Fruit fly (Drosophila melanogaster) whole organism, embryonic: ENCODE measurements around the gene CG3198.

Experiments
- Asciz ChIP-seq: fragments of 200-800 bp; sonication (Bioruptor generic); optimal IDR thresholded peaks from 2 replicates; lab custom pipeline; 2017; ENCODE audit warnings: missing biosample characterization, mild to moderate bottlenecking, missing genetic modification characterization, missing genetic modification reagents
- Atf-2 ChIP-seq: fragments of 200-800 bp; sonication (Bioruptor generic); optimal IDR thresholded peaks from 2 replicates; lab custom pipeline; 2016; ENCODE audit warnings: missing biosample characterization, missing genetic modification characterization
- Bdp1 ChIP-seq: fragments of 200-800 bp; sonication (Bioruptor generic); optimal IDR thresholded peaks from 3 replicates; lab custom pipeline; 2016; ENCODE audit warnings: missing biosample characterization, missing genetic modification characterization
- Blimp-1 ChIP-seq: fragments of 200-800 bp; sonication (Bioruptor generic); optimal IDR thresholded peaks from 3 replicates; lab custom pipeline; 2018; ENCODE audit warnings: missing biosample characterization, missing genetic modification characterization, mild to moderate bottlenecking, moderate library complexity, missing genetic modification reagents
- CG10267 ChIP-seq: fragments of 200-800 bp; sonication (Bioruptor generic); optimal IDR thresholded peaks from 2 replicates; lab custom pipeline; 2018; ENCODE audit warnings: missing biosample characterization, mild to moderate bottlenecking, missing genetic modification characterization, moderate library complexity
- CG11093 ChIP-seq: fragments of 200-800 bp; sonication (Bioruptor generic); IDR thresholded peaks from 3 replicates; pipeline ENCODE4 v1.3.6; 2022; ENCODE audit warnings: missing biosample characterization, missing genetic modification characterization
- CG11504 ChIP-seq: fragments of 200-800 bp; sonication (Bioruptor generic); optimal IDR thresholded peaks from 3 replicates; lab custom pipeline; 2019; ENCODE audit warnings: missing biosample characterization, mild to moderate bottlenecking, missing genetic modification characterization, moderate library complexity
- CG13287 ChIP-seq: fragments of 200-800 bp; sonication (Bioruptor generic); IDR thresholded peaks from 2 replicates; pipeline ENCODE4 v1.3.6; 2022; ENCODE audit warnings: missing biosample characterization, missing genetic modification characterization; ENCODE audit not compliant: partially characterized antibody
- CG13296 ChIP-seq: fragments of 200-800 bp; sonication (Bioruptor generic); optimal IDR thresholded peaks from 3 replicates; lab custom pipeline; 2018; ENCODE audit warnings: missing biosample characterization, mild to moderate bottlenecking, missing genetic modification characterization
- CG13624 ChIP-seq: fragments of 200-800 bp; sonication (Bioruptor generic); optimal IDR thresholded peaks from 2 replicates; lab custom pipeline; 2016; ENCODE audit warnings: missing biosample characterization, missing genetic modification characterization
- CG14710 ChIP-seq: fragments of 200-800 bp; sonication (Bioruptor generic); optimal IDR thresholded peaks from 3 replicates; lab custom pipeline; 2019; ENCODE audit warnings: missing biosample characterization, mild to moderate bottlenecking, missing genetic modification characterization, moderate library complexity
- CG15073 ChIP-seq: fragments of 200-800 bp; sonication (Bioruptor generic); optimal IDR thresholded peaks from 2 replicates; lab custom pipeline; 2016; ENCODE audit warnings: missing biosample characterization, missing genetic modification characterization
- CG17385 ChIP-seq: fragments of 200-800 bp; sonication (Bioruptor generic); optimal IDR thresholded peaks from 3 replicates; lab custom pipeline; 2018; ENCODE audit warnings: missing biosample characterization, mild to moderate bottlenecking, missing genetic modification characterization
- CG17802 ChIP-seq: fragments of 200-800 bp; sonication (Bioruptor generic); optimal IDR thresholded peaks from 2 replicates; lab custom pipeline; 2018; ENCODE audit warnings: missing biosample characterization, mild to moderate bottlenecking, missing genetic modification characterization, moderate library complexity
- CG30431 ChIP-seq: fragments of 200-800 bp; sonication (Bioruptor generic); optimal IDR thresholded peaks from 2 replicates; lab custom pipeline; 2017; ENCODE audit warnings: missing biosample characterization, missing genetic modification characterization
- CG32767 ChIP-seq: fragments of 200-800 bp; sonication (Bioruptor generic); IDR thresholded peaks from 2 replicates; pipeline ENCODE4 v1.3.6; 2022; ENCODE audit warnings: missing biosample characterization, missing genetic modification characterization
- CG32772 ChIP-seq: fragments of 200-800 bp; sonication (Bioruptor generic); IDR thresholded peaks from 2 replicates; pipeline ENCODE4 v1.3.6; 2022; ENCODE audit warnings: missing biosample characterization, missing genetic modification characterization
- CG4617 ChIP-seq: fragments of 200-800 bp; sonication (Bioruptor generic); optimal IDR thresholded peaks from 3 replicates; lab custom pipeline; 2016; ENCODE audit warnings: missing biosample characterization, missing genetic modification characterization, borderline replicate concordance
- CG6689 ChIP-seq: fragments of 200-800 bp; sonication (Bioruptor generic); IDR thresholded peaks from 2 replicates; pipeline ENCODE4 v1.3.6; 2022; ENCODE audit warnings: missing biosample characterization, missing genetic modification characterization
- CG6765 ChIP-seq: fragments of 200-800 bp; sonication (Bioruptor generic); optimal IDR thresholded peaks from 3 replicates; lab custom pipeline; 2017; ENCODE audit warnings: missing biosample characterization, mild to moderate bottlenecking, missing genetic modification characterization
- CG7357 ChIP-seq: fragments of 200-800 bp; sonication (Bioruptor generic); IDR thresholded peaks from 3 replicates; pipeline ENCODE4 v1.3.6; 2022; ENCODE audit warnings: missing biosample characterization, missing genetic modification characterization
- CG8944 ChIP-seq: fragments of 200-800 bp; sonication (Bioruptor generic); optimal IDR thresholded peaks from 3 replicates; lab custom pipeline; 2016; ENCODE audit warnings: missing biosample characterization, missing genetic modification characterization
- Dip2 ChIP-seq: fragments of 200-800 bp; sonication (Bioruptor generic); IDR thresholded peaks from 2 replicates; pipeline ENCODE4 v1.3.6; 2022; ENCODE audit warnings: missing biosample characterization, missing genetic modification characterization
- ERR ChIP-seq: fragments of 200-800 bp; sonication (Bioruptor generic); optimal IDR thresholded peaks from 2 replicates; lab custom pipeline; 2016; ENCODE audit warnings: missing biosample characterization, missing genetic modification characterization
- HLH54F ChIP-seq: fragments of 200-800 bp; sonication (Bioruptor generic); optimal IDR thresholded peaks from 3 replicates; lab custom pipeline; 2016; ENCODE audit warnings: missing biosample characterization, missing genetic modification characterization
- Oli ChIP-seq: fragments of 200-800 bp; sonication (Bioruptor generic); optimal IDR thresholded peaks from 2 replicates; lab custom pipeline; 2018; ENCODE audit warnings: missing biosample characterization, mild to moderate bottlenecking, missing genetic modification characterization, moderate library complexity
- Sox100B ChIP-seq: fragments of 200-800 bp; sonication (Bioruptor generic); optimal IDR thresholded peaks from 3 replicates; lab custom pipeline; 2018; ENCODE audit warnings: missing biosample characterization, mild to moderate bottlenecking, missing genetic modification characterization
- Vsx1 ChIP-seq: fragments of 200-800 bp; sonication (Bioruptor generic); optimal IDR thresholded peaks from 2 replicates; lab custom pipeline; 2017; ENCODE audit warnings: missing biosample characterization, mild to moderate bottlenecking, missing genetic modification characterization, missing genetic modification reagents
- ac ChIP-seq: fragments of 200-800 bp; sonication (Bioruptor generic); optimal IDR thresholded peaks from 3 replicates; lab custom pipeline; 2017; ENCODE audit warnings: missing biosample characterization, mild to moderate bottlenecking, missing genetic modification characterization
- ase ChIP-seq: fragments of 200-800 bp; sonication (Bioruptor generic); IDR thresholded peaks from 3 replicates; pipeline ENCODE4 v1.3.6; 2022; ENCODE audit warnings: missing biosample characterization, missing genetic modification characterization
- br ChIP-seq: fragments of >200 bp; optimal IDR thresholded peaks from 2 replicates; lab custom pipeline; 2017
- btn ChIP-seq: fragments of 200-800 bp; sonication (Bioruptor generic); optimal IDR thresholded peaks from 2 replicates; lab custom pipeline; 2016; ENCODE audit warnings: missing biosample characterization, missing genetic modification characterization
- ci ChIP-seq: fragments of 200-800 bp; sonication (Bioruptor generic); IDR thresholded peaks from 3 replicates; pipeline ENCODE4 v1.3.6; 2022; ENCODE audit warnings: missing biosample characterization, missing genetic modification characterization
- crol ChIP-seq: fragments of 200-800 bp; sonication (Bioruptor generic); IDR thresholded peaks from 2 replicates; pipeline ENCODE4 v1.3.6; 2022; ENCODE audit warnings: missing biosample characterization, missing genetic modification characterization
- eve ChIP-seq, 2 experiments: fragments of >200 bp; optimal IDR thresholded peaks; 2 replicates each; lab custom pipeline; 2017; ENCODE audit warnings: missing biosample characterization in 2 of 2, missing genetic modification characterization in 2 of 2
- gfzf ChIP-seq: fragments of 200-800 bp; sonication (Bioruptor generic); optimal IDR thresholded peaks from 2 replicates; lab custom pipeline; 2016; ENCODE audit warnings: missing biosample characterization, mild to moderate bottlenecking, missing genetic modification characterization, moderate library complexity
- ham ChIP-seq: fragments of 200-800 bp; sonication (Bioruptor generic); IDR thresholded peaks from 2 replicates; pipeline ENCODE4 v1.3.6; 2022; ENCODE audit warnings: missing biosample characterization, missing genetic modification characterization
- klu ChIP-seq: fragments of 200-800 bp; sonication (Bioruptor generic); IDR thresholded peaks from 2 replicates; pipeline ENCODE4 v1.3.6; 2022; ENCODE audit warnings: missing biosample characterization, missing genetic modification characterization
- lbe ChIP-seq: fragments of 200-800 bp; sonication (Bioruptor generic); optimal IDR thresholded peaks from 2 replicates; lab custom pipeline; 2016; ENCODE audit warnings: missing biosample characterization, mild to moderate bottlenecking, missing genetic modification characterization
- luna ChIP-seq: fragments of 200-800 bp; sonication (Bioruptor generic); optimal IDR thresholded peaks from 2 replicates; lab custom pipeline; 2016; ENCODE audit warnings: missing biosample characterization, missing genetic modification characterization
- nau ChIP-seq: fragments of 200-800 bp; sonication (Bioruptor generic); optimal IDR thresholded peaks from 3 replicates; lab custom pipeline; 2017; ENCODE audit warnings: missing biosample characterization, mild to moderate bottlenecking, missing genetic modification characterization, missing genetic modification reagents
- nmo ChIP-seq: fragments of 200-800 bp; sonication (Bioruptor generic); optimal IDR thresholded peaks from 2 replicates; lab custom pipeline; 2018; ENCODE audit warnings: missing biosample characterization, mild to moderate bottlenecking, missing genetic modification characterization, moderate library complexity
- otp ChIP-seq: fragments of 200-800 bp; sonication (Bioruptor generic); IDR thresholded peaks from 3 replicates; pipeline ENCODE4, ENCODE4 v1.3.6; 2022; ENCODE audit warnings: missing biosample characterization, missing genetic modification characterization
- prd ChIP-seq, 3 experiments: fragments of >200 bp in 2 of 3; fragments of 200-800 bp in 1 of 3; sonication (Bioruptor generic) in 1 of 3; optimal IDR thresholded peaks in 2 of 3; IDR thresholded peaks in 1 of 3; 2 replicates in 2 of 3; 3 replicates in 1 of 3; pipeline versions ENCODE4 v1.3.6 to Lab custom; 2017 to 2022; ENCODE audit warnings: missing biosample characterization in 1 of 3, missing genetic modification characterization in 1 of 3
- sens ChIP-seq: fragments of 200-800 bp; sonication (Bioruptor generic); peaks from one replicate; lab custom pipeline; 2016; ENCODE audit warnings: missing biosample characterization, missing genetic modification characterization
- shn ChIP-seq: fragments of 200-800 bp; sonication (Bioruptor generic); optimal IDR thresholded peaks from 3 replicates; lab custom pipeline; 2016; ENCODE audit warnings: missing biosample characterization, missing genetic modification characterization
- sob ChIP-seq: fragments of 200-800 bp; sonication (Bioruptor generic); IDR thresholded peaks from 2 replicates; pipeline ENCODE4 v1.3.6; 2022; ENCODE audit warnings: missing biosample characterization, missing genetic modification characterization
- stc ChIP-seq: fragments of 200-800 bp; sonication (Bioruptor generic); IDR thresholded peaks from 2 replicates; pipeline ENCODE4 v1.3.6; 2022; ENCODE audit warnings: missing biosample characterization, missing genetic modification characterization
- vnd ChIP-seq: fragments of 200-800 bp; sonication (Bioruptor generic); IDR thresholded peaks from 3 replicates; pipeline ENCODE4 v1.3.6; 2022; ENCODE audit warnings: missing biosample characterization, missing genetic modification characterization; ENCODE audit not compliant: partially characterized antibody
- vvl ChIP-seq: fragments of 200-800 bp; sonication (Bioruptor generic); IDR thresholded peaks from 2 replicates; pipeline ENCODE4 v1.3.6; 2022; ENCODE audit warnings: missing biosample characterization, missing genetic modification characterization

CG3198 gene

DNA sequence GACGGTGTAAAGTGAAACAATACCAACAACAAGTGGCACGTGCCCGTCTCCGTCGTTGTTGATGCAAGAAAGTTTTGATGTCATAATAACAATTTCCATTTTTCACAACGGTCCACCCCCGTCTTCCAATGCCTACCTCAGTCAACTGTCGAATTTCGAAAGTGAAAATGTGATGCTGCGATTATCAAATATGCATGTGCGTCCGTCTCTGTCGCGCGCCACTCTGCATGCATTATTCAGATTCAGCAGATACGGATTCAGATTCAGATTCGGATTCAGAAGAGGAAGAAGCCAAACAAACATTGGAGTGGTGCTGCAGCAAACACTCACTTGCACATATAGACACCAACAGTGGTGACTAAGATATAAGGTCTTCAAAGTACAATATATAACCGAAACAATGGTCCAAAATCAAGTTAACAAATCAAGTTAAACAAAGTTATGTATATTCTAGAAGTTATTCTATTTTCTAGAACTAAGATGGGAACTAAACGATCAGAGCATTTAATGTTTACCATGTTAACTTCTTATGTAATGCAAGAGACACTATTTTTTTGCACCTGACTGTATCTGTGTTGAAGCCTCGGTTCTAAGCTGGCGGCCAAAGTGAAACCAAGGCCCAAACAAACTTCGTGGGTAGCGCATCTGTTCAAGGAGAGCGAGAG, 31.0 kb downstream of the CG3198 start (continued):
- TF ChIP-seq CG30431 (GFP tag; lab: Kevin White, UChicago) = no peak
- peak; percentile 38 for TF ChIP-seq CG17385 (GFP tag; lab: Kevin White, UChicago)
- no peak for TF ChIP-seq otp (GFP tag; lab: Robert Waterston, UW)
- TF ChIP-seq luna (GFP tag; lab: Kevin White, UChicago) = no peak
- no peak for TF ChIP-seq Dip2 (GFP tag; lab: Robert Waterston, UW)
- TF ChIP-seq CG11504 (tag; lab: Kevin White, UChicago) = peak; percentile 52
- TF ChIP-seq CG6765 (GFP tag; lab: Kevin White, UChicago) = no peak
- TF ChIP-seq CG8944 = no peak
- no peak for TF ChIP-seq CG32767 (GFP tag; lab: Robert Waterston, UW)
- TF ChIP-seq klu (GFP tag; lab: Robert Waterston, UW) = no peak
- peak; percentile 71; the same call in 2 of the 3 replicates for TF ChIP-seq ci
- TF ChIP-seq CG7357 (GFP tag; lab: Robert Waterston, UW) = no peak
- no peak for TF ChIP-seq CG13287
- TF ChIP-seq CG32772 (GFP tag; lab: Robert Waterston, UW) = no peak
- TF ChIP-seq ase (GFP tag; lab: Robert Waterston, UW) = no peak
- no peak for TF ChIP-seq shn (GFP tag; lab: Kevin White, UChicago)
- TF ChIP-seq Bdp1 (GFP tag; lab: Kevin White, UChicago) = no peak
- peak; percentile 82 for TF ChIP-seq Blimp-1
- TF ChIP-seq HLH54F (GFP tag; lab: Kevin White, UChicago) = no peak
- TF ChIP-seq CG13624 = no peak
- peak; percentile 18; the same call in 1 of the 2 replicates for TF ChIP-seq sob (GFP tag; lab: Robert Waterston, UW)
- no peak for TF ChIP-seq CG17802 (tag; lab: Kevin White, UChicago)
- peak; percentile 35 for TF ChIP-seq CG14710 (tag; lab: Kevin White, UChicago)
- no peak for TF ChIP-seq ERR (GFP tag; lab: Kevin White, UChicago)
- peak; percentile 85 for TF ChIP-seq sens (GFP tag; lab: Kevin White, UChicago)
- peak; percentile 1 for TF ChIP-seq Asciz (GFP tag; lab: Kevin White, UChicago)
- TF ChIP-seq CG13296 (GFP tag; lab: Kevin White, UChicago) = no peak
- 0 out of 3 replicates have a peak, but pooled peaks have one; percentile 32 for TF ChIP-seq CG11093
- TF ChIP-seq gfzf = no peak
- TF ChIP-seq nau (GFP tag; lab: Kevin White, UChicago) = peak; percentile 21
- peak; percentile 54 for TF ChIP-seq Oli (tag; lab: Kevin White, UChicago)
- 0 out of 2 replicates have a peak, but pooled peaks have one; percentile 20 for TF ChIP-seq crol (GFP tag; lab: Robert Waterston, UW)
- no peak for TF ChIP-seq stc (GFP tag; lab: Robert Waterston, UW)
- TF ChIP-seq eve (GFP tag; optimal IDR thresholded peaks at IDR 0.05; lab: Kevin White, UChicago) = no peak
- TF ChIP-seq Vsx1 (GFP tag; lab: Kevin White, UChicago) = no peak
- TF ChIP-seq CG15073 = peak; percentile 7
- no peak for TF ChIP-seq CG4617
- no peak for TF ChIP-seq br (lab: Kevin White, UChicago)
- TF ChIP-seq vnd (GFP tag; lab: Robert Waterston, UW) = no peak
- peak; percentile 68; the same call in 1 of the 2 replicates for TF ChIP-seq vvl (GFP tag; lab: Robert Waterston, UW)
- peak; percentile 38; the same call in 1 of the 2 replicates for TF ChIP-seq CG6689 (GFP tag; lab: Robert Waterston, UW)
- TF ChIP-seq ac = no peak
- no peak for TF ChIP-seq Atf-2
- TF ChIP-seq ham (GFP tag; lab: Robert Waterston, UW) = no peak
- peak; percentile 20 for TF ChIP-seq Sox100B (GFP tag; lab: Kevin White, UChicago)
- TF ChIP-seq CG10267 = peak; percentile 40
- TF ChIP-seq btn = peak; percentile 1
- peak; percentile 24 for TF ChIP-seq nmo (GFP tag; lab: Kevin White, UChicago)
- no peak for TF ChIP-seq prd (optimal IDR thresholded peaks at IDR 0.05; lab: Kevin White, UChicago)
- TF ChIP-seq prd (GFP tag; IDR thresholded peaks at IDR 0.05; lab: Robert Waterston, UW) = peak; percentile 28; the same call in 1 of the 3 replicates
- TF ChIP-seq lbe (GFP tag; lab: Kevin White, UChicago) = no peak
